Fruit fly (Drosophila melanogaster) whole organism, prepupa: ENCODE data around the gene Lmpt.

Experiments used
- CG1621 ChIP-seq: fragments of 200-800 bp; sonication (Bioruptor generic); optimal IDR thresholded peaks from 3 replicates; lab custom pipeline; 2018; ENCODE audit warnings: missing biosample characterization, mild to moderate bottlenecking, missing genetic modification characterization
- CG6276 ChIP-seq: fragments of 200-800 bp; sonication (Bioruptor generic); optimal IDR thresholded peaks from 2 replicates; lab custom pipeline; 2017; ENCODE audit warnings: missing biosample characterization, mild to moderate bottlenecking, missing genetic modification characterization
- CG6854 ChIP-seq: fragments of 200-800 bp; sonication (Bioruptor generic); optimal IDR thresholded peaks from 2 replicates; lab custom pipeline; 2017; ENCODE audit warnings: missing biosample characterization, mild to moderate bottlenecking, missing genetic modification characterization
- CG8632 ChIP-seq: fragments of 200-800 bp; sonication (Bioruptor generic); optimal IDR thresholded peaks from 3 replicates; lab custom pipeline; 2016; ENCODE audit warnings: missing biosample characterization, missing genetic modification characterization
- salr ChIP-seq, 2 experiments: fragments of 200-800 bp; sonication (Bioruptor generic); optimal IDR thresholded peaks; 3 replicates each; lab custom pipeline; 2016 to 2018; ENCODE audit warnings: missing biosample characterization in 2 of 2, missing genetic modification characterization in 2 of 2, mild to moderate bottlenecking in 1 of 2

DNA sequence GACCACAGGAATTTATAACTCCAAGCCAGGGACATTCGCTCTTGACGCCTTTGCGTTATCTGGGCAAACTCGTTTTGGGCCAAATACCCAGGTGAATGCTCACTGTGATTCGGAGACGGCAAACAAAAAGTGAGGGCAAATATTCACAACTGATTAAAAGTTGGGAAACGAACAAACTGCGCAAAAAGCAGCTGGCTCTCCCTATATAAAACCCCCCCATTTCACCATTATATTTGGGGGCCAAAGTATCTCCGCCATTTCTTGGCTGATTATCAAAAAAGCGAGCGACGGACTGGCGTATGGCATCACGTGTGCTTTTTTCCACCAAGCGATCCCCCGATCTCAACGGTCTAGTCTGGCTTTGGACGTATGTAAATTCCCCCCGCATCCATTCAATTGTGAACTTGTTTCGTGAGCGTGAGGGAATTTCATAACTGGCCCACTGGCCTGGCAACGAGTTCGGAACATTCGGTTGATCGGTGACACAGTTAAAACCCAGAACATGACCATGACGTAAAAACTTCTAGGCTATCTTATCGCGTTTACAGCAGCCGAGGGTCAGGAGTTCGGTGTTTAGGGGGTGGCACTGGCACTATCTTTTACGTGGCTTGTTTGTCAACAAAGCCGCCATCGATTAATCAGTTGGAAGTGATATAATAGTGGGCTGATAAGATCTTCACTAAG, 93.4 kb downstream of the Lmpt start:
- no peak for TF ChIP-seq CG1621 (tag; lab: Kevin White, UChicago)
- TF ChIP-seq CG8632 (GFP tag; lab: Kevin White, UChicago), result no peak
- no peak for TF ChIP-seq salr (GFP tag; optimal IDR thresholded peaks at IDR 0.05; lab: Kevin White, UChicago)
- no peak for TF ChIP-seq CG6854 (GFP tag; lab: Kevin White, UChicago)
- TF ChIP-seq CG6276, result no peak
